Worm (Caenorhabditis elegans): ENCODE measurements around the gene egl-19.
A peak's percentile ranks its signal among the peaks of the same experiment; 100 is the strongest.

Gene egl-19

DNA sequence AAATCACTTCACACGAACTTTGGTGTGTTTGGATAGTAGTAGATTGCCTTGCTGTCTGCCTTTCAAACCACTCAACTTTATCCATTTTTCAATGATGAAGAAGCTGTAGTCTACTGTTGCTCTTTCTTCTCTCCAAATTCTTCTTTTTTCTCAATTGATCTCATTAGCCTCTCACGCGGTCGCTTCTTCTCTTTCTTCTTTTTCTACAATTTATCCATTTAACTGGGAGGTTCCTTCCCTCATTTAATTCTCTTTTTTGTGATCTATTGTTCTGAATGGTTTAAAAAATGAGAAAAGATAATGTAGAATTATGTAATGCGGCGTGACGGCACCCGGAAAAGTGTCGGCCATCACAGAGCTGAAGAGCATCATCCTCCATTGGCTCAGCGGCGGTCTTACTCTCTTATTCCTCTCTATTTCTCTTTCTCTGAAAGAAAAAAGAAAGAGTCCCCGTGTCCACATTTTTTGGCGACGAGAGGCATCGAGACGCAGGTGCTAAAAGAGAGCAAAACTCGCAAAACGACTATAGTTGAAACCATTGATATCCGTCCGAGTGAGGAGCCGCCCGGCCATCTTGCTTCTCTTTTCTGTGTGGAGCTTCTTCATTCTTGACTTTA, 4.8 kb upstream of the egl-19 start (continued):
- TF ChIP-seq fos-1 (tag; optimal IDR thresholded peaks at IDR 0.05) (no peak), nhr-20 (tag; optimal IDR thresholded peaks at IDR 0.05) (peak; percentile 24), vab-15 (tag; optimal IDR thresholded peaks at IDR 0.05) (no peak), nhr-84 (tag; optimal IDR thresholded peaks at IDR 0.05) (no peak), unc-86 (tag; optimal IDR thresholded peaks at IDR 0.05) (peak; percentile 40), lin-39 (tag; optimal IDR thresholded peaks at IDR 0.05) (no peak), Y116A8C.19 (tag; optimal IDR thresholded peaks at IDR 0.05; ENCODE audit: borderline replicate concordance) (no peak), nhr-237 (tag; optimal IDR thresholded peaks at IDR 0.05) (no peak)

DNA sequence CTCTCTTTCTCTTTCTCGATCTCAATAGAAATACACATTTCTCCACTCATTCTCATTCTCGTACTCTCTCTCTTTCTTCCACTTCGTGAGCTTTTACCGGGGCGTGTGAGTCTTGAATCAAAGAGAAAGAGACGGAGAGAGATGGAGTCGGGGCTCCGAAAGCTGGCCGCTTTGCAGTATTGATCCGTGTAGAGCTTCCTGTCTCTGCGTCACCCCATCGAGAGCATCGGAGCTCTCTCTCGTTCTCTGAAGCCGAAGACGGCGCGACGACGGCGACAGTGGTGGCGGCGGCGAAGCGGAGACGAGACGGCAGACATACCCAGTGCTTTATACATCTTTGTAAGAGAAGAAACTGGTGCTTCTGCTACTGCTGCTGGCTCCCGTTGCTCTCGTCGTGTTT, 3.3 kb upstream of the egl-19 start:
- no peak for TF ChIP-seq hlh-4 (tag; optimal IDR thresholded peaks at IDR 0.05)
- TF ChIP-seq F16B12.6 (tag; optimal IDR thresholded peaks at IDR 0.05) = no peak
- peak; percentile 75 for TF ChIP-seq mep-1 (tag; optimal IDR thresholded peaks at IDR 0.05)
- no peak for TF ChIP-seq aha-1 (tag; optimal IDR thresholded peaks at IDR 0.05)
- no peak for TF ChIP-seq nhr-84 (tag; optimal IDR thresholded peaks at IDR 0.05)
- TF ChIP-seq snpc-4 (tag; optimal IDR thresholded peaks at IDR 0.05) = peak; percentile 4
- peak; percentile 37 for TF ChIP-seq irx-1 (tag; optimal IDR thresholded peaks at IDR 0.05)
- TF ChIP-seq dsc-1 (tag; optimal IDR thresholded peaks at IDR 0.05) = peak; percentile 72
- peak; percentile 2 for TF ChIP-seq zip-4 (GFP tag; optimal IDR thresholded peaks at IDR 0.05)
- no peak for TF ChIP-seq vab-15 (tag; optimal IDR thresholded peaks at IDR 0.05)
- no peak for TF ChIP-seq ets-5 (GFP tag; IDR thresholded peaks at IDR 0.05)
- no peak for TF ChIP-seq Y116A8C.19 (tag; optimal IDR thresholded peaks at IDR 0.05; ENCODE audit: borderline replicate concordance)
- TF ChIP-seq mdl-1 (tag; optimal IDR thresholded peaks at IDR 0.05) = no peak
- TF ChIP-seq nhr-47 (tag; optimal IDR thresholded peaks at IDR 0.05) = peak; percentile 83
- no peak for TF ChIP-seq pqm-1 (tag; optimal IDR thresholded peaks at IDR 0.05)
- TF ChIP-seq lin-14 (GFP tag; optimal IDR thresholded peaks at IDR 0.05) = peak; percentile 96
- no peak for TF ChIP-seq sox-4 (tag; optimal IDR thresholded peaks at IDR 0.05)
- TF ChIP-seq ceh-82 (tag; optimal IDR thresholded peaks at IDR 0.05) = peak; percentile 55 to 88 (median 69)
- peak; percentile 60 for TF ChIP-seq jun-1 (tag; optimal IDR thresholded peaks at IDR 0.05)
- TF ChIP-seq unc-62 (GFP tag; optimal IDR thresholded peaks at IDR 0.05) = no peak
- peak; percentile 87 for TF ChIP-seq nhr-71 (tag; optimal IDR thresholded peaks at IDR 0.05)
- TF ChIP-seq fkh-8 (tag; optimal IDR thresholded peaks at IDR 0.05) = peak; percentile 86
- TF ChIP-seq hpl-2 (GFP tag; optimal IDR thresholded peaks at IDR 0.05) = no peak
- TF ChIP-seq blmp-1 (tag; optimal IDR thresholded peaks at IDR 0.05) = no peak
- TF ChIP-seq hlh-17 (GFP tag; optimal IDR thresholded peaks at IDR 0.05; ENCODE audit: borderline replicate concordance) = no peak
- TF ChIP-seq ceh-88 (GFP tag; IDR thresholded peaks at IDR 0.05) = no peak
- peak; percentile 67 for TF ChIP-seq mef-2 (tag; optimal IDR thresholded peaks at IDR 0.05)
- no peak for TF ChIP-seq unc-130 (tag; optimal IDR thresholded peaks at IDR 0.05)
- TF ChIP-seq efl-3 (GFP tag; optimal IDR thresholded peaks at IDR 0.05) = no peak
- TF ChIP-seq C04F5.9 (tag; optimal IDR thresholded peaks at IDR 0.05) = no peak
- TF ChIP-seq alr-1 (tag; optimal IDR thresholded peaks at IDR 0.05; ENCODE audit: borderline replicate concordance) = no peak
- no peak for TF ChIP-seq aly-2 (tag; optimal IDR thresholded peaks at IDR 0.05)
- TF ChIP-seq ceh-8 (GFP tag; optimal IDR thresholded peaks at IDR 0.05) = no peak
- TF ChIP-seq elt-3 (tag; optimal IDR thresholded peaks at IDR 0.05) = no peak
- TF ChIP-seq fos-1 (tag; optimal IDR thresholded peaks at IDR 0.05) = peak; percentile 70
- TF ChIP-seq unc-30 (tag; optimal IDR thresholded peaks at IDR 0.05) = no peak
- no peak for TF ChIP-seq sup-37 (GFP tag; optimal IDR thresholded peaks at IDR 0.05)
- no peak for TF ChIP-seq nhr-76 (tag; optimal IDR thresholded peaks at IDR 0.05)
- peak; percentile 49 for TF ChIP-seq skn-1 (tag; optimal IDR thresholded peaks at IDR 0.05)
- TF ChIP-seq sptf-1 (tag; optimal IDR thresholded peaks at IDR 0.05) = no peak
- TF ChIP-seq pax-3 (tag; optimal IDR thresholded peaks at IDR 0.05) = peak; percentile 32
- peak; percentile 74 for TF ChIP-seq snu-23 (GFP tag; optimal IDR thresholded peaks at IDR 0.05)
- TF ChIP-seq lin-35 (GFP tag; optimal IDR thresholded peaks at IDR 0.05) = peak in 1 of 2 experiments; percentile 60
- TF ChIP-seq nhr-85 (tag) = no peak
- no peak for TF ChIP-seq elt-2 (tag; optimal IDR thresholded peaks at IDR 0.05)
- TF ChIP-seq nhr-20 (tag; optimal IDR thresholded peaks at IDR 0.05) = peak; percentile 57
- no peak for TF ChIP-seq ceh-63 (GFP tag; optimal IDR thresholded peaks at IDR 0.05)

Data from whole organism, L1 larva.